Fruit fly (Drosophila melanogaster): Measurements from ENCODE around the gene CG13887.
A peak's percentile ranks its signal among the peaks of the same experiment; 100 is the strongest.

CG13887 gene

DNA sequence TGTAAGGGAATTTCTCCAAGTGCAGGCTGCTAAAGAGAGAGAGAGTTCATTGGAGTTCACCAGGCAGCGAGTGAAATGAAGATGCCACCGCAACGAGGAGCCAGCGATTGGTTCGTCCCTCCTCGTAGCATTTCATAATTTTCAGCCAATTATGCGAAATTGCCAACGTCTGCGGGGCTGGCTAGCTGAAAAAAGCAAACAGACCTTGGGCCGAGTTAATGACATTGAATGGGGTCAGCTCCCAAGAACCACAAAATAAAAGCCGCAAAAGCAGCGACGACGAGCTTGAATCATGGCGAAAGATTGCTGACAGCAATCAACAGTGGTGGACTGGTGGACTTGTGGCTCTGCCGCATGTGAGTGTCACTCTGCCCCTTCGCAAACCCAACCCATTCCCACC, 14.1 kb upstream of the CG13887 start:
- TF ChIP-seq Nf-YA (GFP tag; IDR thresholded peaks at IDR 0.05) (0 out of 2 replicates have a peak, but pooled peaks have one; percentile 27), CG3995 (GFP tag; optimal IDR thresholded peaks at IDR 0.05) (no peak)

DNA sequence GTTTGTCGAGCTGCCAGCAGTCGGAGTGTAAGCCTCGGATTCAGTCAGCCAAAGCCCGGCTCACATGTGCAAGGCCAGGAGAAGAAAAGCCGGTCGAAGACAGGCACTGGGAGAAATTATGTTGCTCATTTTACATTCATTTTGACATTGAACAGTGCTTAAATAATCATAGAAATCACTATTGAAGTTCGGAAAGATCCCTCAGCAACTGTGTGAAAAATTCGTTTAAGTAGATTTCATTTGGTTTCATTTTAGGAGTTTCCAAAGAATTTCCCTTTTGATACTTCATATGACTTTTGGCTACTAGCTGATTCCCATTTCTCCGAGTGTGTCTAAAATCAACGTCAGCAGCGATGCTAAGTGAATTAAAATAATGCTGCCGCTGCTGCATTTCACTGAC, 13.2 kb upstream of the CG13887 start:
- TF ChIP-seq Drgx (GFP tag; IDR thresholded peaks at IDR 0.05): peak; percentile 79
- no peak for TF ChIP-seq Dp (GFP tag; optimal IDR thresholded peaks at IDR 0.05)
- peak; percentile 11 for TF ChIP-seq zf30C (GFP tag; optimal IDR thresholded peaks at IDR 0.05)
- no peak for TF ChIP-seq CG10654 (GFP tag; optimal IDR thresholded peaks at IDR 0.05)
- no peak for TF ChIP-seq CG15073 (GFP tag; optimal IDR thresholded peaks at IDR 0.05)
- no peak for TF ChIP-seq CG9215 (GFP tag; IDR thresholded peaks at IDR 0.05)
- peak; percentile 38 for TF ChIP-seq nerfin-1 (tag; optimal IDR thresholded peaks at IDR 0.05)
- TF ChIP-seq Bgb (GFP tag; IDR thresholded peaks at IDR 0.05; ENCODE audit: partially characterized antibody): no peak
- peak; percentile 35 for TF ChIP-seq lbe (GFP tag; optimal IDR thresholded peaks at IDR 0.05)
- TF ChIP-seq CG7357 (GFP tag; IDR thresholded peaks at IDR 0.05): no peak
- no peak for TF ChIP-seq ac (GFP tag; optimal IDR thresholded peaks at IDR 0.05)
- no peak for TF ChIP-seq gt (GFP tag; IDR thresholded peaks at IDR 0.05)
- TF ChIP-seq gsb (GFP tag; IDR thresholded peaks at IDR 0.05): no peak
- no peak for TF ChIP-seq rib (GFP tag; IDR thresholded peaks at IDR 0.05)
- TF ChIP-seq CG18599 (GFP tag; optimal IDR thresholded peaks at IDR 0.05): no peak
- TF ChIP-seq her (GFP tag; optimal IDR thresholded peaks at IDR 0.05): no peak
- TF ChIP-seq hth (optimal IDR thresholded peaks at IDR 0.05): no peak
- TF ChIP-seq odd (GFP tag; optimal IDR thresholded peaks at IDR 0.05): no peak
- peak; percentile 43 for TF ChIP-seq CG12391 (tag; optimal IDR thresholded peaks at IDR 0.05)
- no peak for TF ChIP-seq Meics (GFP tag; optimal IDR thresholded peaks at IDR 0.05)
- TF ChIP-seq Pdp1 (GFP tag; optimal IDR thresholded peaks at IDR 0.05): peak in 1 of 2 experiments; percentile 7
- no peak for TF ChIP-seq kah (GFP tag; optimal IDR thresholded peaks at IDR 0.05)
- no peak for TF ChIP-seq CG6175 (GFP tag; IDR thresholded peaks at IDR 0.05)
- TF ChIP-seq YL-1 (GFP tag; optimal IDR thresholded peaks at IDR 0.05): no peak
- no peak for TF ChIP-seq ssp (GFP tag; IDR thresholded peaks at IDR 0.05)
- TF ChIP-seq Poxn (GFP tag; IDR thresholded peaks at IDR 0.05): no peak
- peak; percentile 29 for TF ChIP-seq ewg (GFP tag; optimal IDR thresholded peaks at IDR 0.05)
- TF ChIP-seq dati (GFP tag; IDR thresholded peaks at IDR 0.05): no peak
- no peak for TF ChIP-seq CG12744 (GFP tag; optimal IDR thresholded peaks at IDR 0.05)
- TF ChIP-seq Atf3 (GFP tag; optimal IDR thresholded peaks at IDR 0.05): no peak
- no peak for TF ChIP-seq CG13287 (GFP tag; IDR thresholded peaks at IDR 0.05; ENCODE audit: partially characterized antibody)
- TF ChIP-seq otp (GFP tag; IDR thresholded peaks at IDR 0.05): 0 out of 3 replicates have a peak, but pooled peaks have one; percentile 9
- no peak for TF ChIP-seq Dip3 (GFP tag; optimal IDR thresholded peaks at IDR 0.05)
- no peak for TF ChIP-seq Spps (tag; optimal IDR thresholded peaks at IDR 0.05)
- no peak for TF ChIP-seq CG18764 (GFP tag; optimal IDR thresholded peaks at IDR 0.05)
- peak; percentile 11 for TF ChIP-seq CG14710 (tag; optimal IDR thresholded peaks at IDR 0.05)
- TF ChIP-seq CG30403 (GFP tag; optimal IDR thresholded peaks at IDR 0.05): peak; percentile 21
- TF ChIP-seq cg (GFP tag; optimal IDR thresholded peaks at IDR 0.05): no peak
- no peak for TF ChIP-seq CG1832 (GFP tag; optimal IDR thresholded peaks at IDR 0.05)
- no peak for TF ChIP-seq ftz-f1 (GFP tag; optimal IDR thresholded peaks at IDR 0.05)
- TF ChIP-seq Dip2 (GFP tag; IDR thresholded peaks at IDR 0.05): no peak
- TF ChIP-seq CG3163 (GFP tag; optimal IDR thresholded peaks at IDR 0.05): no peak
- TF ChIP-seq E2f1 (GFP tag; IDR thresholded peaks at IDR 0.05): no peak
- TF ChIP-seq CG8281 (tag; optimal IDR thresholded peaks at IDR 0.05): no peak
- no peak for TF ChIP-seq CG14965 (GFP tag; optimal IDR thresholded peaks at IDR 0.05; ENCODE audit: borderline replicate concordance)
- no peak for TF ChIP-seq fru (optimal IDR thresholded peaks at IDR 0.05)
- peak; percentile 33 for TF ChIP-seq CG12219 (GFP tag; optimal IDR thresholded peaks at IDR 0.05)
- TF ChIP-seq B-H2 (GFP tag; optimal IDR thresholded peaks at IDR 0.05): no peak
- peak; percentile 2 for TF ChIP-seq trem (tag; optimal IDR thresholded peaks at IDR 0.05)
